Fruit fly (Drosophila melanogaster): ENCODE results near the gene bib.

bib gene

dm6 chr2L:9982516-9982915 is 1.9 kb upstream of the bib start (continued):
- no peak for TF ChIP-seq N (GFP tag; optimal IDR thresholded peaks at IDR 0.05)

dm6 chr2L:9986402-9987350 is 2.2 kb downstream of the bib start:
- TF ChIP-seq Hnf4 (GFP tag; optimal IDR thresholded peaks at IDR 0.05) (peak; percentile 90), Rel (GFP tag; optimal IDR thresholded peaks at IDR 0.05) (peak; percentile 16), Rel (tag; optimal IDR thresholded peaks at IDR 0.05) (peak; percentile 70), ey (GFP tag; optimal IDR thresholded peaks at IDR 0.05) (peak; percentile 91), GATAd (GFP tag; optimal IDR thresholded peaks at IDR 0.05) (peak; percentile 45), Vsx2 (GFP tag; optimal IDR thresholded peaks at IDR 0.05; ENCODE audit: partially characterized antibody) (no peak), Hr83 (GFP tag; optimal IDR thresholded peaks at IDR 0.05; ENCODE audit: poor library complexity, severe bottlenecking) (peak; percentile 62), Sp1 (GFP tag; optimal IDR thresholded peaks at IDR 0.05) (peak; percentile 89), woc (GFP tag; optimal IDR thresholded peaks at IDR 0.05) (peak; percentile 90), h (GFP tag; optimal IDR thresholded peaks at IDR 0.05) (peak; percentile 93), foxo (GFP tag; optimal IDR thresholded peaks at IDR 0.05) (peak; percentile 37 to 92), CG9705 (GFP tag; optimal IDR thresholded peaks at IDR 0.05) (peak; percentile 90), jim (GFP tag; optimal IDR thresholded peaks at IDR 0.05) (no peak), usp (GFP tag; optimal IDR thresholded peaks at IDR 0.05) (no peak), tai (GFP tag; optimal IDR thresholded peaks at IDR 0.05) (no peak), brk (GFP tag; optimal IDR thresholded peaks at IDR 0.05) (peak; percentile 62), Myc (optimal IDR thresholded peaks at IDR 0.05) (no peak), sage (GFP tag; optimal IDR thresholded peaks at IDR 0.05) (peak; percentile 78), HLH106 (tag; optimal IDR thresholded peaks at IDR 0.05) (peak; percentile 93), Dfd (GFP tag; optimal IDR thresholded peaks at IDR 0.05) (no peak), dmrt93B (GFP tag; optimal IDR thresholded peaks at IDR 0.05) (peak; percentile 85), rgr (GFP tag; optimal IDR thresholded peaks at IDR 0.05) (peak; percentile 87), Mio (GFP tag; optimal IDR thresholded peaks at IDR 0.05) (peak; percentile 54), sv (GFP tag; optimal IDR thresholded peaks at IDR 0.05) (no peak), CrebA (GFP tag; optimal IDR thresholded peaks at IDR 0.05; ENCODE audit: borderline replicate concordance) (no peak), Dif (GFP tag; optimal IDR thresholded peaks at IDR 0.05; ENCODE audit: partially characterized antibody) (no peak), Jra (GFP tag; optimal IDR thresholded peaks at IDR 0.05) (peak; percentile 69), dl (GFP tag; optimal IDR thresholded peaks at IDR 0.05; ENCODE audit: insufficient read depth in 1 of 2, partially characterized antibody in 2 of 2) (no peak), fru (GFP tag; optimal IDR thresholded peaks at IDR 0.05) (peak; percentile 93), dsf (GFP tag; optimal IDR thresholded peaks at IDR 0.05; ENCODE audit: borderline replicate concordance) (peak; percentile 57), psq (GFP tag; optimal IDR thresholded peaks at IDR 0.05) (peak; percentile 85), pan (optimal IDR thresholded peaks at IDR 0.05) (no peak), br (GFP tag; optimal IDR thresholded peaks at IDR 0.05) (peak; percentile 92), OdsH (GFP tag; optimal IDR thresholded peaks at IDR 0.05) (peak; percentile 89), Hr78 (GFP tag; optimal IDR thresholded peaks at IDR 0.05) (no peak), Abd-B (GFP tag; optimal IDR thresholded peaks at IDR 0.05) (no peak), lola (GFP tag; optimal IDR thresholded peaks at IDR 0.05) (no peak), N (GFP tag; optimal IDR thresholded peaks at IDR 0.05) (no peak), CG32264 (GFP tag; optimal IDR thresholded peaks at IDR 0.05) (peak; percentile 81)
